Fruit fly (Drosophila melanogaster) whole organism, embryonic: ENCODE data around the gene Chd64.

Experiments
- Adf1 ChIP-seq: fragments of 200-800 bp; sonication (Bioruptor generic); IDR thresholded peaks from 2 replicates; pipeline ENCODE4 v1.3.6; 2022; ENCODE audit warnings: missing biosample characterization, missing genetic modification characterization
- Atf6 ChIP-seq: fragments of 200-800 bp; sonication (Bioruptor generic); IDR thresholded peaks from 2 replicates; pipeline ENCODE4 v1.3.6; 2022; ENCODE audit warnings: missing biosample characterization, missing genetic modification characterization
- Blimp-1 ChIP-seq: fragments of 200-800 bp; sonication (Bioruptor generic); optimal IDR thresholded peaks from 3 replicates; lab custom pipeline; 2018; ENCODE audit warnings: missing biosample characterization, missing genetic modification characterization, mild to moderate bottlenecking, moderate library complexity, missing genetic modification reagents
- C15 ChIP-seq: fragments of 200-800 bp; sonication (Bioruptor generic); IDR thresholded peaks from 3 replicates; pipeline ENCODE4 v1.3.6; 2022; ENCODE audit warnings: missing biosample characterization, missing genetic modification characterization
- CG10274 ChIP-seq: fragments of 200-800 bp; sonication (Bioruptor generic); optimal IDR thresholded peaks from 3 replicates; lab custom pipeline; 2017; ENCODE audit warnings: missing biosample characterization, mild to moderate bottlenecking, missing genetic modification characterization
- CG11085 ChIP-seq: fragments of 200-800 bp; sonication (Bioruptor generic); IDR thresholded peaks from 2 replicates; pipeline ENCODE4 v1.3.6; 2022; ENCODE audit warnings: missing biosample characterization, missing genetic modification characterization
- CG11695 ChIP-seq: fragments of 200-800 bp; sonication (Bioruptor generic); IDR thresholded peaks from 3 replicates; pipeline ENCODE4 v1.3.6; 2022; ENCODE audit warnings: missing biosample characterization, missing genetic modification characterization
- CG12155 ChIP-seq: fragments of 200-800 bp; sonication (Bioruptor generic); optimal IDR thresholded peaks from 3 replicates; lab custom pipeline; 2016; ENCODE audit warnings: missing biosample characterization, missing genetic modification characterization
- CG1603 ChIP-seq: fragments of 200-800 bp; sonication (Bioruptor generic); optimal IDR thresholded peaks from 2 replicates; lab custom pipeline; 2019; ENCODE audit warnings: missing biosample characterization, mild to moderate bottlenecking, missing genetic modification characterization, moderate library complexity
- CG18262 ChIP-seq: fragments of 200-800 bp; optimal IDR thresholded peaks from 3 replicates; lab custom pipeline; 2019; ENCODE audit warnings: missing biosample characterization, mild to moderate bottlenecking, missing genetic modification characterization, moderate library complexity
- CG1832 ChIP-seq: fragments of 200-800 bp; sonication (Bioruptor generic); optimal IDR thresholded peaks from 2 replicates; lab custom pipeline; 2017; ENCODE audit warnings: missing biosample characterization, mild to moderate bottlenecking, missing genetic modification characterization, inconsistent platforms
- CG2199 ChIP-seq: fragments of 200-800 bp; sonication (Bioruptor generic); IDR thresholded peaks from 3 replicates; pipeline ENCODE4 v1.3.6; 2022; ENCODE audit warnings: missing biosample characterization, missing genetic modification characterization
- CG2202 ChIP-seq: fragments of 200-800 bp; sonication (Bioruptor generic); optimal IDR thresholded peaks from 2 replicates; lab custom pipeline; 2018; ENCODE audit warnings: missing biosample characterization, mild to moderate bottlenecking, missing genetic modification characterization
- CG30403 ChIP-seq: fragments of 200-800 bp; sonication (Bioruptor generic); optimal IDR thresholded peaks from 3 replicates; lab custom pipeline; 2016; ENCODE audit warnings: missing biosample characterization, missing genetic modification characterization
- CG31224 ChIP-seq: fragments of 200-800 bp; sonication (Bioruptor generic); IDR thresholded peaks from 2 replicates; pipeline ENCODE4 v1.3.6; 2022; ENCODE audit warnings: missing biosample characterization, missing genetic modification characterization
- CG31365 ChIP-seq: fragments of 200-800 bp; sonication (Bioruptor generic); optimal IDR thresholded peaks from 2 replicates; lab custom pipeline; 2018; ENCODE audit warnings: missing biosample characterization, mild to moderate bottlenecking, missing genetic modification characterization
- CG3995 ChIP-seq: fragments of 200-800 bp; sonication (Bioruptor generic); optimal IDR thresholded peaks from 3 replicates; lab custom pipeline; 2016; ENCODE audit warnings: missing biosample characterization, missing genetic modification characterization
- CG4730 ChIP-seq: fragments of 200-800 bp; sonication (Bioruptor generic); IDR thresholded peaks from 2 replicates; pipeline ENCODE4 v1.3.6; 2022; ENCODE audit warnings: missing biosample characterization, missing genetic modification characterization
- CG9437 ChIP-seq: fragments of 200-800 bp; sonication (Bioruptor generic); optimal IDR thresholded peaks from 2 replicates; lab custom pipeline; 2018; ENCODE audit warnings: missing biosample characterization, mild to moderate bottlenecking, missing genetic modification characterization
- CG9876 ChIP-seq: fragments of 200-800 bp; sonication (Bioruptor generic); optimal IDR thresholded peaks from 2 replicates; lab custom pipeline; 2016; ENCODE audit warnings: missing biosample characterization, missing genetic modification characterization
- Camta ChIP-seq: fragments of 200-800 bp; sonication (Bioruptor generic); optimal IDR thresholded peaks from 2 replicates; lab custom pipeline; 2016; ENCODE audit warnings: missing biosample characterization, missing genetic modification characterization
- Dfd ChIP-seq, 2 experiments: fragments of >200 bp; optimal IDR thresholded peaks; 2 replicates each; lab custom pipeline; 2017; ENCODE audit warnings: missing biosample characterization in 2 of 2, missing genetic modification characterization in 2 of 2
- Dip2 ChIP-seq: fragments of 200-800 bp; sonication (Bioruptor generic); IDR thresholded peaks from 2 replicates; pipeline ENCODE4 v1.3.6; 2022; ENCODE audit warnings: missing biosample characterization, missing genetic modification characterization
- Gug ChIP-seq: fragments of 200-800 bp; sonication (Bioruptor generic); IDR thresholded peaks from 4 replicates; pipeline ENCODE4 v1.3.6; 2022; ENCODE audit warnings: missing biosample characterization, missing genetic modification characterization
- Lim3 ChIP-seq: fragments of 200-800 bp; sonication (Bioruptor generic); IDR thresholded peaks from 2 replicates; pipeline ENCODE4 v1.3.6; 2022; ENCODE audit warnings: missing biosample characterization, missing genetic modification characterization
- Mes4 ChIP-seq: fragments of 200-800 bp; sonication (Bioruptor generic); optimal IDR thresholded peaks from 2 replicates; lab custom pipeline; 2016; ENCODE audit warnings: missing biosample characterization, missing genetic modification characterization
- Myb ChIP-seq: fragments of 200-800 bp; sonication (Bioruptor generic); optimal IDR thresholded peaks from 2 replicates; lab custom pipeline; 2016; ENCODE audit warnings: missing biosample characterization, missing genetic modification characterization
- Neu2 ChIP-seq: fragments of 200-800 bp; sonication (Bioruptor generic); optimal IDR thresholded peaks from 3 replicates; lab custom pipeline; 2016; ENCODE audit warnings: missing biosample characterization, missing genetic modification characterization, borderline replicate concordance
- Nf-YC ChIP-seq: fragments of 200-800 bp; optimal IDR thresholded peaks from 3 replicates; lab custom pipeline; 2019; ENCODE audit warnings: missing biosample characterization, mild to moderate bottlenecking, missing genetic modification characterization, moderate library complexity
- Sin3A ChIP-seq: fragments of >200 bp; optimal IDR thresholded peaks from 2 replicates; lab custom pipeline; 2018
- bab2 ChIP-seq: fragments of 200-800 bp; sonication (Bioruptor generic); optimal IDR thresholded peaks from 2 replicates; lab custom pipeline; 2016; ENCODE audit warnings: missing biosample characterization, missing genetic modification characterization
- bcd ChIP-seq: fragments of 200-800 bp; sonication (Bioruptor generic); optimal IDR thresholded peaks from 2 replicates; lab custom pipeline; 2017; ENCODE audit warnings: missing biosample characterization, mild to moderate bottlenecking, missing genetic modification characterization
- bsh ChIP-seq, 2 experiments: fragments of 200-800 bp; sonication (Bioruptor generic); optimal IDR thresholded peaks; 2 replicates each; lab custom pipeline; 2017 to 2018; ENCODE audit warnings: mild to moderate bottlenecking in 2 of 2, missing biosample characterization in 2 of 2, missing genetic modification characterization in 2 of 2, moderate library complexity in 1 of 2
- cato ChIP-seq: fragments of 200-800 bp; sonication (Bioruptor generic); optimal IDR thresholded peaks from 2 replicates; lab custom pipeline; 2016; ENCODE audit warnings: missing biosample characterization, missing genetic modification characterization, borderline replicate concordance
- chm ChIP-seq: fragments of 200-800 bp; sonication (Bioruptor generic); IDR thresholded peaks from 2 replicates; pipeline ENCODE4 v1.3.6; 2022; ENCODE audit warnings: missing biosample characterization, missing genetic modification characterization
- dmrt99B ChIP-seq: fragments of 200-800 bp; sonication (Bioruptor generic); optimal IDR thresholded peaks from 2 replicates; lab custom pipeline; 2018; ENCODE audit warnings: missing biosample characterization, mild to moderate bottlenecking, missing genetic modification characterization, moderate library complexity
- emc ChIP-seq: fragments of 200-800 bp; sonication (Bioruptor generic); optimal IDR thresholded peaks from 2 replicates; lab custom pipeline; 2016; ENCODE audit warnings: missing biosample characterization, missing genetic modification characterization
- esg ChIP-seq: fragments of 200-800 bp; sonication (Bioruptor generic); conservative IDR thresholded peaks from 2 replicates; pipeline ENCODE4 v1.3.6; 2022; ENCODE audit warnings: missing biosample characterization, missing genetic modification characterization
- eyg ChIP-seq: fragments of 200-800 bp; sonication (Bioruptor generic); optimal IDR thresholded peaks from 3 replicates; lab custom pipeline; 2016; ENCODE audit warnings: missing biosample characterization, missing genetic modification characterization
- gcm2 ChIP-seq: fragments of 200-800 bp; sonication (Bioruptor generic); optimal IDR thresholded peaks from 2 replicates; lab custom pipeline; 2016; ENCODE audit warnings: missing biosample characterization, missing genetic modification characterization
- gro ChIP-seq: fragments of 200-800 bp; sonication (Bioruptor generic); optimal IDR thresholded peaks from 2 replicates; lab custom pipeline; 2016; ENCODE audit warnings: missing biosample characterization, missing genetic modification characterization
- knrl ChIP-seq: fragments of 200-800 bp; sonication (Bioruptor generic); IDR thresholded peaks from 3 replicates; pipeline ENCODE4 v1.3.6; 2022; ENCODE audit warnings: missing biosample characterization, missing genetic modification characterization; ENCODE audit not compliant: partially characterized antibody
- lmd ChIP-seq: fragments of 200-800 bp; sonication (Bioruptor generic); IDR thresholded peaks from 2 replicates; pipeline ENCODE4 v1.3.6; 2022; ENCODE audit warnings: missing biosample characterization, missing genetic modification characterization
- pho ChIP-seq: fragments of 200-800 bp; sonication (Bioruptor generic); optimal IDR thresholded peaks from 2 replicates; lab custom pipeline; 2016; ENCODE audit warnings: missing biosample characterization, missing genetic modification characterization
- pnt ChIP-seq: fragments of 200-800 bp; sonication (Bioruptor generic); optimal IDR thresholded peaks from 3 replicates; lab custom pipeline; 2016; ENCODE audit warnings: missing biosample characterization, missing genetic modification characterization
- pum ChIP-seq: fragments of 200-800 bp; sonication (Bioruptor generic); optimal IDR thresholded peaks from 2 replicates; lab custom pipeline; 2016; ENCODE audit warnings: missing biosample characterization, missing genetic modification characterization
- sens-2 ChIP-seq: fragments of 200-800 bp; sonication (Bioruptor generic); IDR thresholded peaks from 2 replicates; pipeline ENCODE4 v1.3.6; 2022; ENCODE audit warnings: missing biosample characterization, missing genetic modification characterization
- slbo ChIP-seq: fragments of 200-800 bp; sonication (Bioruptor generic); IDR thresholded peaks from 2 replicates; pipeline ENCODE4 v1.3.6; 2022; ENCODE audit warnings: missing biosample characterization, missing genetic modification characterization
- toy ChIP-seq: fragments of 200-800 bp; sonication (Bioruptor generic); IDR thresholded peaks from 2 replicates; pipeline ENCODE4 v1.3.6; 2022; ENCODE audit warnings: missing biosample characterization, missing genetic modification characterization
- tup ChIP-seq: fragments of 200-800 bp; sonication (Bioruptor generic); optimal IDR thresholded peaks from 2 replicates; lab custom pipeline; 2016; ENCODE audit warnings: missing biosample characterization, mild to moderate bottlenecking, missing genetic modification characterization, moderate library complexity
- tx ChIP-seq: fragments of 200-800 bp; sonication (Bioruptor generic); optimal IDR thresholded peaks from 2 replicates; lab custom pipeline; 2016; ENCODE audit warnings: missing biosample characterization, missing genetic modification characterization

Chd64 gene

DNA sequence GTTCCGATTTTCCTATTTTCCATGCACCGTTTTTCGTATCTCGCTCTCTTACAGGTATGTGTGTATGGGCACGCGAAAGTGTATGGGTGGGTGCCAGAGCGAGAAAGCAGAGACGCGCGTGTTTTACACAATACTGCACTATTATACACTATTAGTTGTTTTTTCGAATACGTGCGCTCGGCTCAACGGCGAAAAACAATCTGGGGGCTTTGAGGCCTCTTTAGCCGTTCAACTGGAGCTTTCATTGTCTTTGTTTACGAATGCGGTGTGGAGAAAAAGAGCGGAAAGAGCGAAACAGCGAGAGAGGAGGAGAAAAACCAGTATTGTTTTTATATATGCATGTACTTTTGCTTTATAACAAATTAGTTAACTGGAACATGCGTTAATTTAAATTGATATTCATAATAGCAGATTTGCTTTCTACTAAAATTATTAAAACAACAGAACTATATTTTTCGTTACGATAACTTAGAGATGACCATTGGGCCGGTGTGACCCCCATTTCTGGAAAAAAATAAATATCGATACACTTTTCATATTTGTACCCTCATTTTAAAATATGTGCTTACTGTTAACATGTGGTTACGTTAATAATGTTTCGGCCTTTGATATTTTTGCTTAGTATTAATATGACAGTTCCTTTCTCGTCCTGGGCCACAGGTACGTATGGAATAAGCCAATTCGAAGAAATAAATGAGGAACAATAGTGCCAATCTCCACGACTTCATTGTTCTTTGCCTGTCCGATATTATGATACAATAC lies 19.5 kb downstream of the Chd64 start, which contains the start of gene CG14995 (continued):
- peak; percentile 41 for TF ChIP-seq slbo (GFP tag; lab: Robert Waterston, UW)
- peak; percentile 27 for TF ChIP-seq CG9437 (GFP tag; lab: Kevin White, UChicago)
- no peak for TF ChIP-seq cato (GFP tag; lab: Kevin White, UChicago)
- TF ChIP-seq chm (GFP tag; lab: Robert Waterston, UW), result peak; percentile 74; the same call in 1 of the 2 replicates
- TF ChIP-seq lmd (GFP tag; lab: Robert Waterston, UW), result no peak
- TF ChIP-seq sens-2, result no peak
- no peak for TF ChIP-seq CG1603
- no peak for TF ChIP-seq eyg
- TF ChIP-seq CG2199, result no peak
- TF ChIP-seq CG4730 (GFP tag; lab: Robert Waterston, UW), result no peak
- TF ChIP-seq knrl (GFP tag; lab: Robert Waterston, UW), result peak; percentile 66
- peak; percentile 42; the same call in 1 of the 2 replicates for TF ChIP-seq Atf6 (GFP tag; lab: Robert Waterston, UW)
- TF ChIP-seq esg (GFP tag; lab: Robert Waterston, UW), result no peak
- TF ChIP-seq CG31224, result no peak
- no peak for TF ChIP-seq CG18262
- no peak for TF ChIP-seq CG30403
- TF ChIP-seq Blimp-1 (GFP tag; lab: Kevin White, UChicago), result peak; percentile 15
- no peak for TF ChIP-seq Gug (GFP tag; lab: Robert Waterston, UW)
- no peak for TF ChIP-seq tup (GFP tag; lab: Kevin White, UChicago)
- TF ChIP-seq CG31365, result peak; percentile 48
- no peak for TF ChIP-seq CG1832 (GFP tag; lab: Kevin White, UChicago)
- TF ChIP-seq bab2, result no peak
- TF ChIP-seq CG11695 (GFP tag; lab: Robert Waterston, UW), result peak; percentile 22; the same call in 1 of the 3 replicates
- TF ChIP-seq gcm2, result no peak
- no peak for TF ChIP-seq toy (GFP tag; lab: Robert Waterston, UW)
- TF ChIP-seq Adf1, result peak; percentile 45; the same call in 1 of the 2 replicates
- TF ChIP-seq gro (GFP tag; lab: Kevin White, UChicago), result peak; percentile 24
- TF ChIP-seq Nf-YC (tag; lab: Kevin White, UChicago), result peak; percentile 31
- TF ChIP-seq tx (GFP tag; lab: Kevin White, UChicago), result no peak
- no peak for TF ChIP-seq CG2202
- no peak for TF ChIP-seq Lim3 (GFP tag; lab: Robert Waterston, UW)
- no peak for TF ChIP-seq CG3995 (GFP tag; lab: Kevin White, UChicago)
- TF ChIP-seq bsh (GFP tag; optimal IDR thresholded peaks at IDR 0.05; lab: Kevin White, UChicago), result peak in 1 of 2 experiments; percentile 0
- no peak for TF ChIP-seq CG12155 (GFP tag; lab: Kevin White, UChicago)
- no peak for TF ChIP-seq Camta (GFP tag; lab: Kevin White, UChicago)
- peak; percentile 21 for TF ChIP-seq dmrt99B (tag; lab: Kevin White, UChicago)
- no peak for TF ChIP-seq Dfd (GFP tag; optimal IDR thresholded peaks at IDR 0.05; lab: Kevin White, UChicago)
- TF ChIP-seq CG11085 (GFP tag; lab: Robert Waterston, UW), result no peak
- TF ChIP-seq Mes4 (GFP tag; lab: Kevin White, UChicago), result no peak
- TF ChIP-seq emc (GFP tag; lab: Kevin White, UChicago), result no peak
- TF ChIP-seq Sin3A (lab: Kevin White, UChicago), result no peak
- TF ChIP-seq CG10274, result no peak
- no peak for TF ChIP-seq Neu2 (GFP tag; lab: Kevin White, UChicago)
- TF ChIP-seq pum (GFP tag; lab: Kevin White, UChicago), result no peak
- no peak for TF ChIP-seq pnt (GFP tag; lab: Kevin White, UChicago)
- no peak for TF ChIP-seq CG9876
- no peak for TF ChIP-seq C15
- peak; percentile 62 for TF ChIP-seq Myb
- TF ChIP-seq Dip2, result no peak
- no peak for TF ChIP-seq pho (GFP tag; lab: Kevin White, UChicago)
- TF ChIP-seq bcd, result no peak
